Fruit fly (Drosophila melanogaster): Measurements from ENCODE around the gene gb.

gb gene

dm6 chr3R:27065136-27065535 is 46.9 kb downstream of the gb start, which contains the start of gene CG43935:
TSS of gene CG43935 (plus strand) at chr3R:27065436.
- no peak for TF ChIP-seq noc (tag; optimal IDR thresholded peaks at IDR 0.05)

dm6 chr3R:27064099-27064498 is 48.0 kb downstream of the gb start, which contains the start of gene Nep5:
TSS of gene Nep5 (minus strand) at chr3R:27064199.
- TF ChIP-seq noc (tag; optimal IDR thresholded peaks at IDR 0.05), result no peak

dm6 chr3R:27061916-27062315 is 50.2 kb downstream of the gb start, which contains the start of gene CG34292:
TSS of gene CG34292 (plus strand) at chr3R:27062216.
- no peak for TF ChIP-seq noc (tag; optimal IDR thresholded peaks at IDR 0.05)

Measured in whole organism, larva.